Worm (Caenorhabditis elegans): ENCODE results near the gene C39B10.4.

C39B10.4 gene

ce11 chrX:10435492-10435939 lies 9.3 kb upstream of the C39B10.4 start:
- TF ChIP-seq zag-1 (tag; optimal IDR thresholded peaks at IDR 0.05) (peak; percentile 29), fkh-10 (GFP tag; optimal IDR thresholded peaks at IDR 0.05) (peak; percentile 98), spr-3 (GFP tag; optimal IDR thresholded peaks at IDR 0.05) (no peak), fos-1 (tag; optimal IDR thresholded peaks at IDR 0.05) (no peak), skn-1 (tag; optimal IDR thresholded peaks at IDR 0.05) (no peak), ceh-32 (tag; optimal IDR thresholded peaks at IDR 0.05; ENCODE audit: poor library complexity) (no peak), mxl-3 (GFP tag; optimal IDR thresholded peaks at IDR 0.05) (peak; percentile 71), egl-43 (GFP tag; IDR thresholded peaks at IDR 0.05) (peak; percentile 84), daf-12 (tag; optimal IDR thresholded peaks at IDR 0.05) (no peak), Y5F2A.4 (GFP tag; optimal IDR thresholded peaks at IDR 0.05) (no peak), mes-2 (tag; optimal IDR thresholded peaks at IDR 0.05; ENCODE audit: poor library complexity, severe bottlenecking) (peak; percentile 61), ceh-62 (tag; optimal IDR thresholded peaks at IDR 0.05) (no peak), F49E8.2 (tag; optimal IDR thresholded peaks at IDR 0.05; ENCODE audit: borderline replicate concordance) (no peak), aha-1 (tag) (peak; percentile 44), ceh-44 (GFP tag; IDR thresholded peaks at IDR 0.05) (no peak), dmd-9 (GFP tag; IDR thresholded peaks at IDR 0.05) (no peak), lir-3 (tag; optimal IDR thresholded peaks at IDR 0.05) (peak; percentile 70), ceh-82 (tag; optimal IDR thresholded peaks at IDR 0.05) (no peak), zfp-2 (tag; optimal IDR thresholded peaks at IDR 0.05) (peak; percentile 5), T20F7.1 (GFP tag; optimal IDR thresholded peaks at IDR 0.05) (no peak), attf-4 (tag; optimal IDR thresholded peaks at IDR 0.05) (no peak), nhr-10 (tag; optimal IDR thresholded peaks at IDR 0.05) (no peak), tag-97 (GFP tag; IDR thresholded peaks at IDR 0.05) (no peak), dpl-1 (GFP tag; optimal IDR thresholded peaks at IDR 0.05) (no peak), nhr-28 (tag; optimal IDR thresholded peaks at IDR 0.05) (peak; percentile 61), mep-1 (tag; optimal IDR thresholded peaks at IDR 0.05) (peak; percentile 84), T26A8.4 (GFP tag; IDR thresholded peaks at IDR 0.05) (no peak), hmg-1.1 (GFP tag; IDR thresholded peaks at IDR 0.05) (peak; percentile 82), dmd-8 (GFP tag; IDR thresholded peaks at IDR 0.05) (no peak), hif-1 (tag; optimal IDR thresholded peaks at IDR 0.05) (peak in 1 of 2 experiments; percentile 62), cey-2 (tag; optimal IDR thresholded peaks at IDR 0.05; ENCODE audit: borderline replicate concordance, insufficient read depth) (no peak), nhr-11 (tag; optimal IDR thresholded peaks at IDR 0.05) (peak; percentile 89), nhr-237 (tag; optimal IDR thresholded peaks at IDR 0.05) (no peak), hlh-30 (tag; optimal IDR thresholded peaks at IDR 0.05; ENCODE audit: insufficient read depth) (peak; percentile 56), ceh-28 (tag; optimal IDR thresholded peaks at IDR 0.05) (peak; percentile 41), zip-2 (tag; optimal IDR thresholded peaks at IDR 0.05) (no peak), nhr-25 (tag; optimal IDR thresholded peaks at IDR 0.05; ENCODE audit: borderline replicate concordance, insufficient read depth) (peak; percentile 3), nhr-6 (tag; optimal IDR thresholded peaks at IDR 0.05) (no peak), F26F4.8 (GFP tag; conservative IDR thresholded peaks at IDR 0.05) (no peak), ztf-7 (tag; optimal IDR thresholded peaks at IDR 0.05) (no peak), aly-2 (tag; optimal IDR thresholded peaks at IDR 0.05) (no peak), snpc-4 (tag; optimal IDR thresholded peaks at IDR 0.05) (no peak), F44E2.7 (GFP tag; IDR thresholded peaks at IDR 0.05) (no peak), madf-9 (GFP tag; conservative IDR thresholded peaks at IDR 0.05) (0 out of 2 replicates have a peak, but pooled peaks have one; percentile 10), nhr-77 (tag; optimal IDR thresholded peaks at IDR 0.05) (peak; percentile 7), zfp-3 (GFP tag; conservative IDR thresholded peaks at IDR 0.05) (no peak), Y48G9A.11 (GFP tag; IDR thresholded peaks at IDR 0.05) (no peak), dve-1 (tag; optimal IDR thresholded peaks at IDR 0.05; ENCODE audit: insufficient read depth) (peak; percentile 26), set-16 (GFP tag; IDR thresholded peaks at IDR 0.05) (peak; percentile 94), daf-8 (GFP tag; IDR thresholded peaks at IDR 0.05) (no peak), unc-130 (GFP tag; optimal IDR thresholded peaks at IDR 0.05) (no peak), php-3 (GFP tag; IDR thresholded peaks at IDR 0.05) (no peak)

Measured in whole organism, L4 larva.